Worm (Caenorhabditis elegans) whole organism, late embryonic: ENCODE data around the gene grl-26.

Experiments used
- C08G9.2 ChIP-seq: sonication (generic microtip); optimal IDR thresholded peaks from 2 replicates; lab custom pipeline; 2016; ENCODE audit warnings: mild to moderate bottlenecking, missing genetic modification characterization, moderate library complexity, missing compliant biosample characterization
- C38D4.7 ChIP-seq: fragments of 200-800 bp; sonication (Bioruptor generic); optimal IDR thresholded peaks from 2 replicates; lab custom pipeline; 2018; ENCODE audit warnings: mild to moderate bottlenecking, missing genetic modification characterization, moderate library complexity, missing compliant biosample characterization
- K02D7.2 ChIP-seq: sonication (generic microtip); optimal IDR thresholded peaks from 2 replicates; lab custom pipeline; 2017; ENCODE audit warnings: mild to moderate bottlenecking, missing genetic modification characterization, missing compliant biosample characterization
- Y22D7AL.16 ChIP-seq: sonication (generic microtip); optimal IDR thresholded peaks from 2 replicates; lab custom pipeline; 2016; ENCODE audit warnings: missing genetic modification characterization, missing compliant biosample characterization
- ama-1 ChIP-seq: fragments of 150-350 bp; optimal IDR thresholded peaks from 2 replicates; lab custom pipeline; 2014
- ceh-18 ChIP-seq: sonication (generic microtip); optimal IDR thresholded peaks from 2 replicates; lab custom pipeline; 2016; ENCODE audit warnings: missing genetic modification characterization, missing compliant biosample characterization
- ceh-24 ChIP-seq: sonication (generic microtip); optimal IDR thresholded peaks from 2 replicates; lab custom pipeline; 2016; ENCODE audit warnings: mild to moderate bottlenecking, missing genetic modification characterization, missing compliant biosample characterization
- ceh-6 ChIP-seq: fragments of 200-800 bp; sonication (Bioruptor generic); optimal IDR thresholded peaks from 2 replicates; lab custom pipeline; 2018; ENCODE audit warnings: mild to moderate bottlenecking, missing genetic modification characterization, missing compliant biosample characterization
- ceh-9 ChIP-seq: sonication (generic microtip); optimal IDR thresholded peaks from 2 replicates; lab custom pipeline; 2016; ENCODE audit warnings: mild to moderate bottlenecking, missing genetic modification characterization, inconsistent platforms, missing compliant biosample characterization
- dmd-4 ChIP-seq: sonication (generic microtip); optimal IDR thresholded peaks from 2 replicates; lab custom pipeline; 2016; ENCODE audit warnings: borderline replicate concordance, missing genetic modification characterization, missing compliant biosample characterization
- elt-2 ChIP-seq: sonication (generic microtip); optimal IDR thresholded peaks from 2 replicates; lab custom pipeline; 2016; ENCODE audit warnings: missing genetic modification reagents, missing genetic modification characterization, missing compliant biosample characterization
- eyg-1 ChIP-seq: sonication (generic microtip); optimal IDR thresholded peaks from 2 replicates; lab custom pipeline; 2016; ENCODE audit warnings: missing genotype, missing genetic modification characterization, missing compliant biosample characterization
- fax-1 ChIP-seq: sonication (generic microtip); optimal IDR thresholded peaks from 2 replicates; lab custom pipeline; 2016; ENCODE audit warnings: missing genotype, missing genetic modification characterization, missing compliant biosample characterization
- fkh-6 ChIP-seq: sonication (generic microtip); optimal IDR thresholded peaks from 2 replicates; lab custom pipeline; 2016; ENCODE audit warnings: missing genetic modification characterization, missing compliant biosample characterization
- hlh-15 ChIP-seq: sonication (generic microtip); optimal IDR thresholded peaks from 2 replicates; lab custom pipeline; 2016; ENCODE audit warnings: missing genetic modification characterization, missing compliant biosample characterization
- hlh-30 ChIP-seq: sonication (generic microtip); optimal IDR thresholded peaks from 2 replicates; lab custom pipeline; 2017; ENCODE audit warnings: antibody characterized with exemption, missing genetic modification characterization, missing compliant biosample characterization; ENCODE audit not compliant: insufficient read depth
- hlh-6 ChIP-seq: sonication (generic microtip); optimal IDR thresholded peaks from 2 replicates; lab custom pipeline; 2016; ENCODE audit warnings: missing genotype, missing genetic modification characterization, missing compliant biosample characterization
- hlh-8 ChIP-seq: sonication (generic microtip); optimal IDR thresholded peaks from 2 replicates; lab custom pipeline; 2016; ENCODE audit warnings: missing genotype, missing genetic modification characterization, missing compliant biosample characterization
- madf-2 ChIP-seq: sonication (generic microtip); optimal IDR thresholded peaks from 2 replicates; lab custom pipeline; 2017; ENCODE audit warnings: missing genetic modification characterization, missing compliant biosample characterization
- mec-3 ChIP-seq: sonication (generic microtip); optimal IDR thresholded peaks from 2 replicates; lab custom pipeline; 2016; ENCODE audit warnings: borderline replicate concordance, missing genetic modification characterization, missing compliant biosample characterization
- nfya-1 ChIP-seq: sonication (generic microtip); optimal IDR thresholded peaks from 2 replicates; lab custom pipeline; 2017; ENCODE audit warnings: missing genetic modification characterization, mild to moderate bottlenecking, missing compliant biosample characterization, antibody characterized with exemption, moderate library complexity
- pag-3 ChIP-seq: sonication (generic microtip); optimal IDR thresholded peaks from 2 replicates; lab custom pipeline; 2016; ENCODE audit warnings: missing compliant biosample characterization, missing genetic modification characterization, borderline replicate concordance
- pat-9 ChIP-seq: fragments of 200-800 bp; sonication (Bioruptor generic); optimal IDR thresholded peaks from 2 replicates; lab custom pipeline; 2018; ENCODE audit warnings: mild to moderate bottlenecking, missing genetic modification characterization, moderate library complexity, missing compliant biosample characterization
- pax-1 ChIP-seq: fragments of 150-350 bp; optimal IDR thresholded peaks from 2 replicates; lab custom pipeline; 2014; ENCODE audit warnings: missing biosample characterization, missing genetic modification characterization
- pros-1 ChIP-seq: fragments of 150-350 bp; optimal IDR thresholded peaks from 2 replicates; lab custom pipeline; 2014; ENCODE audit warnings: missing biosample characterization, missing genetic modification reagents, missing genetic modification characterization
- rnt-1 ChIP-seq: sonication (generic microtip); optimal IDR thresholded peaks from 2 replicates; lab custom pipeline; 2016; ENCODE audit warnings: missing genetic modification characterization, missing compliant biosample characterization
- sox-2 ChIP-seq: fragments of 200-800 bp; sonication (Bioruptor generic); IDR thresholded peaks from 2 replicates; pipeline ENCODE4 v1.3.6; 2022; ENCODE audit warnings: missing genetic modification reagents, missing genetic modification characterization, missing compliant biosample characterization
- sox-4 ChIP-seq: sonication (generic microtip); optimal IDR thresholded peaks from 2 replicates; lab custom pipeline; 2017; ENCODE audit warnings: mild to moderate bottlenecking, missing genetic modification characterization, inconsistent platforms, missing compliant biosample characterization
- syd-9 ChIP-seq: sonication (generic microtip); optimal IDR thresholded peaks from 2 replicates; lab custom pipeline; 2016; ENCODE audit warnings: mild to moderate bottlenecking, missing genetic modification characterization, moderate library complexity, missing compliant biosample characterization
- unc-3 ChIP-seq, 2 experiments: fragments of 200-800 bp in 1 of 2; sonication (Bioruptor generic) in 1 of 2; sonication (generic microtip) in 1 of 2; conservative IDR thresholded peaks in 1 of 2; optimal IDR thresholded peaks in 1 of 2; 2 replicates each; pipeline versions ENCODE4 v1.3.6 to Lab custom; 2016 to 2022; ENCODE audit warnings: missing compliant biosample characterization in 2 of 2, missing genetic modification characterization in 2 of 2, missing genetic modification reagents in 1 of 2
- unc-42 ChIP-seq: sonication (generic microtip); optimal IDR thresholded peaks from 2 replicates; lab custom pipeline; 2016; ENCODE audit warnings: missing genotype, missing genetic modification characterization, missing compliant biosample characterization
- unc-55 ChIP-seq: sonication (generic microtip); optimal IDR thresholded peaks from 2 replicates; lab custom pipeline; 2017; ENCODE audit warnings: missing biosample characterization, missing genetic modification reagents, missing genetic modification characterization
- unc-86 ChIP-seq: sonication (generic microtip); optimal IDR thresholded peaks from 2 replicates; lab custom pipeline; 2016; ENCODE audit warnings: missing genetic modification characterization, missing compliant biosample characterization
- ztf-16 ChIP-seq: sonication (generic microtip); optimal IDR thresholded peaks from 2 replicates; lab custom pipeline; 2017; ENCODE audit warnings: missing genetic modification characterization, missing compliant biosample characterization

The grl-26 gene

DNA sequence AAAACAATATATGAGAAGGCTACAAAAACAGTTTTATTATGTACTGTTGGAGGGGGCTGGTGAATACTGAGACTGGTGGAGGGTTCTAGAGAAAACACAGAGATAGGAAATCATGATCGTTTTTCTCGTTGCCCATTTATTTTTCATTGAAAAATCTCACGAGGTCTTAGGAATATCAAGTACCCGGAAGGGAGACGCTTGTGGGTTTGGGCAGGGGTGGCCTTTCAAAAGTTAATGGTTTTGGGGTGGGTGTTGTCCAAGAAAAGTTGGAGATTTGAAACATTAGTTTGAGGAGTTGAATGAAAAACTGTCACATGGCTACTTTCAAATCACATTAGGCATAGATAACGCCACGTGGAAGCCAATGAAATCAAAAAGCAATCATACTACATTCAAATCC lies 27.9 kb downstream of the grl-26 start:
- TF ChIP-seq ceh-24 (no peak), ceh-6 (GFP tag; lab: Kevin White, UChicago) (no peak), hlh-30 (tag; lab: Kevin White, UChicago) (no peak), ceh-9 (no peak), syd-9 (tag; lab: Kevin White, UChicago) (no peak), elt-2 (tag; lab: Kevin White, UChicago) (no peak), pros-1 (tag; lab: Kevin White, UChicago) (no peak), unc-55 (no peak), ama-1 (lab: Kevin White, UChicago) (no peak), nfya-1 (tag; lab: Kevin White, UChicago) (no peak), unc-3 (GFP tag; conservative IDR thresholded peaks at IDR 0.05; lab: Robert Waterston, UW) (no peak), unc-3 (tag; optimal IDR thresholded peaks at IDR 0.05; lab: Kevin White, UChicago) (no peak), ztf-16 (tag; lab: Kevin White, UChicago) (no peak), dmd-4 (no peak), fkh-6 (tag; lab: Kevin White, UChicago) (no peak), fax-1 (tag; lab: Kevin White, UChicago) (no peak), eyg-1 (tag; lab: Kevin White, UChicago) (no peak), unc-42 (tag; lab: Kevin White, UChicago) (no peak), madf-2 (tag; lab: Kevin White, UChicago) (no peak), C08G9.2 (tag; lab: Kevin White, UChicago) (no peak), Y22D7AL.16 (no peak)

ce11 chrIV:293995-294700 lies 28.5 kb downstream of the grl-26 start:
- TF ChIP-seq C38D4.7 (no peak), nfya-1 (tag; lab: Kevin White, UChicago) (no peak), pag-3 (no peak), pat-9 (tag; lab: Kevin White, UChicago) (no peak), unc-86 (tag; lab: Kevin White, UChicago) (no peak), K02D7.2 (no peak), syd-9 (tag; lab: Kevin White, UChicago) (no peak), mec-3 (tag; lab: Kevin White, UChicago) (no peak), sox-4 (tag; lab: Kevin White, UChicago) (no peak), pax-1 (tag; lab: Kevin White, UChicago) (no peak), sox-2 (GFP tag; lab: Robert Waterston, UW) (no peak), hlh-15 (no peak), ama-1 (lab: Kevin White, UChicago) (no peak), ceh-18 (tag; lab: Kevin White, UChicago) (no peak), rnt-1 (tag; lab: Kevin White, UChicago) (no peak), pros-1 (tag; lab: Kevin White, UChicago) (no peak), C08G9.2 (tag; lab: Kevin White, UChicago) (no peak)
- TF ChIP-seq, all 69 proteins: peak for 0

- TF ChIP-seq ceh-24 (no peak), sox-4 (tag; lab: Kevin White, UChicago) (no peak), hlh-6 (tag; lab: Kevin White, UChicago) (no peak), sox-2 (GFP tag; lab: Robert Waterston, UW) (no peak), hlh-8 (no peak), eyg-1 (tag; lab: Kevin White, UChicago) (no peak)
Measured at ce11 chrIV:293163-293755, 29.4 kb downstream of the grl-26 start.
